Worm (Caenorhabditis elegans) whole organism, L4/young adult: ENCODE measurements around the gene srt-50.

Experiments
- dao-5 ChIP-seq: sonication (generic microtip); optimal IDR thresholded peaks from 2 replicates; lab custom pipeline; 2016; ENCODE audit warnings: missing genotype, missing genetic modification characterization, moderate library complexity, missing compliant biosample characterization
- him-1 ChIP-seq: sonication (generic microtip); optimal IDR thresholded peaks from 2 replicates; lab custom pipeline; 2016; ENCODE audit warnings: missing genotype, missing genetic modification reagents, missing genetic modification characterization, missing compliant biosample characterization

- TF ChIP-seq him-1 (tag; lab: Kevin White, UChicago), result no peak
- TF ChIP-seq dao-5 (tag; lab: Kevin White, UChicago), result no peak
Observed at ce11 chrIV:15127731-15128130, 53.2 kb downstream of the srt-50 start, which contains the start of gene M199.9.
